Worm (Caenorhabditis elegans): ENCODE measurements around the gene F44G4.5.

DNA sequence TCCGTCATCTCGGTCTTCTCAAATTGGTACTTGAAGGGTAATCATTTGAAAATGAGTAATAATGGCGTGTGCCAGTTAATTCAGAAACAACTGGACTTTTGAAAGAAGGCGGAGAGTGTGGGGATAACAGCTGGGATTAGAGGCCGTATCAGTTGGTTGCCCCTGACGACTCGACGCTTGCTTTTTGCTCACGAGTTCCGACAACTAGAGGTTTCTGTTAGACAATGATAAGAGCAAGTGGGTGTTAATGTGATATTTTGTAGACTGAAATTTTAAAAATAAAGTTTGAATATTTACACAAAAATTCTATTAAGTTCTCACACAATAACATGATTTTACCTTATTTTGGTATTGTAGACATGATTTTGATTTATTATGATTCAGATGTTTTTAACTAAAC is 4.8 kb upstream of the F44G4.5 start, which contains the start of gene F44G4.7:
- TF ChIP-seq him-1 (tag; optimal IDR thresholded peaks at IDR 0.05) (no peak), dao-5 (tag; optimal IDR thresholded peaks at IDR 0.05) (no peak)
